Fruit fly (Drosophila melanogaster): Measurements from ENCODE around the gene CG1578.
A peak's percentile ranks its signal among the peaks of the same experiment; 100 is the strongest.

The CG1578 gene

DNA sequence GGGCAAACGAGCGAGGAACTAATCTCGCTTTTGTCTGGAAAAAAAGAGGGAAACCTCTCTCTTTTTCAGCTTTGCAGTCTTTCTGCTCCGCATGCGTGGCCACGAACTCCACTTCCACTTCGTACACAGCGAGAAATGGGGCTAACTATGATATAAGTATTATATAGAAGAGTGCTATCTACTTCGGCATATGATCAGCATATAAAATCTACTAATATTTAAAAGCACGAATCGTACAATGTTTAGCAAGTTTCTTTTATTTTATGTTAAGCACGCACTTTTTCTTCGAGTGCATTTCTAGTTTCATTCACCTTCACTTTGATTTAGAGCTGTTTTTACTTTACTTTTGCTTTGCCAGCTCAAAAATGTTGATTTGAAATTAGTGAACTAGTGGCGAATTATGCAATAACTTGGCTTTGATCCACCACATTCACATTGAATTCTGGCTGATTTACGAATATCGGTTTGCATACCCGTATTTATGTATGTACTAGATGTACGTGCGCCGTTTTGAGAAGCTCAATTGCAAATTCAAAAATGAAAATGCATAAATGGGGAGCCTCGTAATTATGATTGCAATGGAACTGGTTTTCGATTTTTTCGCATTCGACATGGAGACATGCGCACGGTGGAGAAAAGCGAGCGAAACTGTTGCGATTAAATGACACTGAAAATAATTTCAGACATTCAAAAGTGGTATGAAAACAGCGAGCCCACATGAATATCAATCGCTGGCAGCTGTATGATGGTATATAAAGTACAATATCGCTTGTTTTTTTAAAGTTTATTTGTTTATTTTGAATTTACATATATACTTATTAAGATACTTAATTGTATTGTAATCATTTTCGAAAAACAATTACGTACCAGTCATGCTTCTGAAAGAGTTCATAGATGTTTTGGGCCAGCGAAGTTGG, 41.4 kb upstream of the CG1578 start (continued):
- TF ChIP-seq CG12236 (GFP tag; optimal IDR thresholded peaks at IDR 0.05) (peak; percentile 22), Chrac-16 (GFP tag; optimal IDR thresholded peaks at IDR 0.05) (peak; percentile 54), tin (GFP tag; optimal IDR thresholded peaks at IDR 0.05) (peak; percentile 60), CG4820 (GFP tag; optimal IDR thresholded peaks at IDR 0.05) (peak; percentile 68), CG9609 (GFP tag; optimal IDR thresholded peaks at IDR 0.05) (peak; percentile 11), CG4328 (GFP tag; optimal IDR thresholded peaks at IDR 0.05) (no peak), pan (optimal IDR thresholded peaks at IDR 0.05) (no peak), pan (GFP tag; optimal IDR thresholded peaks at IDR 0.05 in 1 of 2, IDR thresholded peaks at IDR 0.05 in 1 of 2) (peak in 1 of 2 experiments; percentile 92), bab2 (GFP tag; optimal IDR thresholded peaks at IDR 0.05) (peak; percentile 79), CG17802 (tag; optimal IDR thresholded peaks at IDR 0.05) (peak; percentile 40), CG8924 (tag; optimal IDR thresholded peaks at IDR 0.05) (peak; percentile 74), Deaf1 (tag; optimal IDR thresholded peaks at IDR 0.05) (no peak), CG18262 (tag; optimal IDR thresholded peaks at IDR 0.05) (peak; percentile 90), Nf-YA (GFP tag; IDR thresholded peaks at IDR 0.05) (peak; percentile 41; the same call in 1 of the 2 replicates), Kr (GFP tag; optimal IDR thresholded peaks at IDR 0.05) (no peak), CG17612 (GFP tag; IDR thresholded peaks at IDR 0.05) (peak; percentile 25; the same call in 1 of the 2 replicates), bsh (GFP tag; optimal IDR thresholded peaks at IDR 0.05) (peak; percentile 66 to 85), NK7.1 (GFP tag; optimal IDR thresholded peaks at IDR 0.05) (peak; percentile 59), bcd (GFP tag; optimal IDR thresholded peaks at IDR 0.05) (peak; percentile 64), crc (GFP tag; optimal IDR thresholded peaks at IDR 0.05) (peak; percentile 78), tup (GFP tag; optimal IDR thresholded peaks at IDR 0.05) (no peak), CG18011 (GFP tag; optimal IDR thresholded peaks at IDR 0.05) (no peak), CG12219 (GFP tag; optimal IDR thresholded peaks at IDR 0.05) (peak; percentile 69), crp (GFP tag; optimal IDR thresholded peaks at IDR 0.05) (no peak), odd (GFP tag; optimal IDR thresholded peaks at IDR 0.05) (peak; percentile 36), CG10147 (GFP tag; optimal IDR thresholded peaks at IDR 0.05) (peak; percentile 19), pum (GFP tag; optimal IDR thresholded peaks at IDR 0.05) (peak; percentile 82), HLH3B (GFP tag; IDR thresholded peaks at IDR 0.05) (peak; percentile 61; the same call in 1 of the 2 replicates), CG9797 (GFP tag; optimal IDR thresholded peaks at IDR 0.05) (no peak), org-1 (GFP tag; optimal IDR thresholded peaks at IDR 0.05) (peak; percentile 66), salm (tag; optimal IDR thresholded peaks at IDR 0.05) (peak; percentile 17), CG2678 (tag; optimal IDR thresholded peaks at IDR 0.05) (peak; percentile 86), Side (GFP tag; optimal IDR thresholded peaks at IDR 0.05) (peak; percentile 78), E2f2 (GFP tag; IDR thresholded peaks at IDR 0.05) (peak; percentile 57; the same call in 1 of the 2 replicates), CG2116 (GFP tag; optimal IDR thresholded peaks at IDR 0.05) (peak; percentile 16), mam (GFP tag; optimal IDR thresholded peaks at IDR 0.05) (peak; percentile 78), disco-r (GFP tag; optimal IDR thresholded peaks at IDR 0.05) (peak; percentile 52), stwl (tag; optimal IDR thresholded peaks at IDR 0.05) (no peak), chm (GFP tag; IDR thresholded peaks at IDR 0.05) (peak; percentile 56), onecut (GFP tag; IDR thresholded peaks at IDR 0.05) (peak; percentile 85), dati (GFP tag; IDR thresholded peaks at IDR 0.05) (no peak), CG4282 (GFP tag; optimal IDR thresholded peaks at IDR 0.05) (no peak), Oli (tag; optimal IDR thresholded peaks at IDR 0.05) (peak; percentile 71), Elba2 (GFP tag; optimal IDR thresholded peaks at IDR 0.05) (no peak), CoRest (tag; optimal IDR thresholded peaks at IDR 0.05) (peak; percentile 72), CG15601 (tag; optimal IDR thresholded peaks at IDR 0.05) (peak; percentile 87), CG7987 (GFP tag; optimal IDR thresholded peaks at IDR 0.05) (no peak), CG17912 (GFP tag; optimal IDR thresholded peaks at IDR 0.05) (peak; percentile 70)

Data from whole organism, embryonic.